Worm (Caenorhabditis elegans) whole organism, L4 larva: ENCODE results near the gene mogs-1.
"Not testable (repeated sequence)": the region's sequence is repeated elsewhere in the genome, so short reads cannot be mapped to it uniquely, and the experiment has no call there.

ENCODE experiments used
- F44E2.7 ChIP-seq: fragments of 200-800 bp; sonication (Bioruptor generic); IDR thresholded peaks from 2 replicates; pipeline ENCODE4 v2.1.2; 2022; ENCODE audit warnings: missing genetic modification characterization, missing compliant biosample characterization
- T26A8.4 ChIP-seq: fragments of 200-800 bp; sonication (Bioruptor generic); IDR thresholded peaks from 2 replicates; pipeline ENCODE4 v1.3.6; 2022; ENCODE audit warnings: missing genetic modification characterization, missing compliant biosample characterization
- Y105C5A.15 ChIP-seq: fragments of 200-800 bp; sonication (Bioruptor generic); IDR thresholded peaks from 2 replicates; pipeline ENCODE4 v1.3.6; 2022; ENCODE audit warnings: missing genetic modification characterization, missing compliant biosample characterization
- Y48G9A.11 ChIP-seq: fragments of 200-800 bp; sonication (Bioruptor generic); IDR thresholded peaks from 2 replicates; pipeline ENCODE4 v1.3.6; 2022; ENCODE audit warnings: missing genetic modification reagents, missing genetic modification characterization, missing compliant biosample characterization
- arid-1 ChIP-seq: fragments of 200-800 bp; sonication (Bioruptor generic); conservative IDR thresholded peaks from 2 replicates; pipeline ENCODE4 v1.3.6; 2022; ENCODE audit warnings: missing genetic modification reagents, missing genetic modification characterization, missing compliant biosample characterization
- ceh-20 ChIP-seq: fragments of 200-800 bp; sonication (Bioruptor generic); IDR thresholded peaks from 2 replicates; pipeline ENCODE4 v1.3.6; 2022; ENCODE audit warnings: missing genetic modification reagents, missing genetic modification characterization, missing compliant biosample characterization
- ceh-62 ChIP-seq: sonication (generic microtip); optimal IDR thresholded peaks from 2 replicates; lab custom pipeline; 2017; ENCODE audit warnings: missing biosample characterization, missing genetic modification characterization
- ces-1 ChIP-seq: fragments of 150-350 bp; sonication (generic microtip); optimal IDR thresholded peaks from 4 replicates; lab custom pipeline; 2014; ENCODE audit warnings: missing biosample characterization, missing genetic modification reagents, missing genetic modification characterization
- daf-16 ChIP-seq, 3 experiments: sonication (generic microtip); optimal IDR thresholded peaks; 2 replicates each; lab custom pipeline; 2016 to 2017; ENCODE audit warnings: missing genetic modification characterization in 3 of 3, missing genetic modification reagents in 3 of 3, mild to moderate bottlenecking in 2 of 3, missing compliant biosample characterization in 2 of 3, missing biosample characterization in 1 of 3, moderate library complexity in 1 of 3
- dmd-8 ChIP-seq: fragments of 200-800 bp; sonication (Bioruptor generic); IDR thresholded peaks from 2 replicates; pipeline ENCODE4 v1.3.6; 2022; ENCODE audit warnings: missing genetic modification characterization, missing compliant biosample characterization
- duxl-1 ChIP-seq: sonication (generic microtip); optimal IDR thresholded peaks from 2 replicates; lab custom pipeline; 2016; ENCODE audit warnings: mild to moderate bottlenecking, missing genetic modification characterization, moderate library complexity, missing compliant biosample characterization; ENCODE audit not compliant: poor library complexity
- fos-1 ChIP-seq: fragments of 150-350 bp; optimal IDR thresholded peaks from 2 replicates; lab custom pipeline; 2014; ENCODE audit warnings: missing biosample characterization, missing genetic modification characterization
- hif-1 ChIP-seq, 2 experiments: sonication (generic microtip); optimal IDR thresholded peaks; 2 replicates each; lab custom pipeline; 2016 to 2017; ENCODE audit warnings: missing compliant biosample characterization in 2 of 2, missing genetic modification characterization in 2 of 2, missing genetic modification reagents in 2 of 2, missing genotype in 2 of 2, mild to moderate bottlenecking in 1 of 2
- hmg-1.1 ChIP-seq: fragments of 200-800 bp; sonication (Bioruptor generic); IDR thresholded peaks from 2 replicates; pipeline ENCODE4 v1.3.6; 2022; ENCODE audit warnings: missing genetic modification reagents, missing genetic modification characterization, missing compliant biosample characterization
- jun-1 ChIP-seq: fragments of 150-350 bp; optimal IDR thresholded peaks from 2 replicates; lab custom pipeline; 2014; ENCODE audit warnings: missing biosample characterization, missing genetic modification reagents, missing genetic modification characterization
- lin-15B ChIP-seq: fragments of 150-350 bp; sonication (generic microtip); optimal IDR thresholded peaks from 3 replicates; lab custom pipeline; 2014; ENCODE audit warnings: missing biosample characterization, missing genetic modification characterization
- lin-38 ChIP-seq: fragments of 200-800 bp; sonication (Bioruptor generic); IDR thresholded peaks from 2 replicates; pipeline ENCODE4 v1.3.6; 2022; ENCODE audit warnings: missing genetic modification reagents, missing genetic modification characterization, missing compliant biosample characterization
- lsy-2 ChIP-seq, 2 experiments: fragments of 150-350 bp in 1 of 2; sonication (generic microtip) in 1 of 2; optimal IDR thresholded peaks; 2 replicates each; lab custom pipeline; 2014 to 2017; ENCODE audit warnings: missing biosample characterization in 2 of 2, missing genetic modification characterization in 2 of 2
- madf-5 ChIP-seq, 2 experiments: fragments of 200-800 bp; sonication (Bioruptor generic); IDR thresholded peaks; 2 replicates each; pipeline ENCODE4 v1.3.6; 2022; ENCODE audit warnings: missing compliant biosample characterization in 2 of 2, missing genetic modification characterization in 2 of 2
- madf-9 ChIP-seq: fragments of 200-800 bp; sonication (Bioruptor generic); conservative IDR thresholded peaks from 2 replicates; pipeline ENCODE4 v1.3.6; 2022; ENCODE audit warnings: missing genetic modification reagents, missing genetic modification characterization, missing compliant biosample characterization
- mdl-1 ChIP-seq, 2 experiments: fragments of 150-350 bp in 1 of 2; sonication (generic microtip) in 1 of 2; optimal IDR thresholded peaks; 2 replicates each; lab custom pipeline; 2014 to 2017; ENCODE audit warnings: missing biosample characterization in 2 of 2, missing genetic modification characterization in 2 of 2
- nhr-10 ChIP-seq: fragments of 150-350 bp; optimal IDR thresholded peaks from 2 replicates; lab custom pipeline; 2014; ENCODE audit warnings: missing biosample characterization, missing genetic modification characterization
- nhr-102 ChIP-seq: sonication (generic microtip); optimal IDR thresholded peaks from 2 replicates; lab custom pipeline; 2016; ENCODE audit warnings: mild to moderate bottlenecking, missing genetic modification characterization, moderate library complexity, missing compliant biosample characterization
- nhr-237 ChIP-seq: sonication (generic microtip); optimal IDR thresholded peaks from 2 replicates; lab custom pipeline; 2017; ENCODE audit warnings: missing biosample characterization, missing genetic modification characterization
- nhr-28 ChIP-seq: fragments of 150-350 bp; optimal IDR thresholded peaks from 2 replicates; lab custom pipeline; 2014; ENCODE audit warnings: missing biosample characterization, missing genetic modification characterization
- nhr-48 ChIP-seq: sonication (generic microtip); optimal IDR thresholded peaks from 2 replicates; lab custom pipeline; 2016; ENCODE audit warnings: mild to moderate bottlenecking, missing genetic modification characterization, missing compliant biosample characterization
- nhr-6 ChIP-seq: fragments of 150-350 bp; optimal IDR thresholded peaks from 2 replicates; lab custom pipeline; 2014; ENCODE audit warnings: missing biosample characterization, missing genetic modification characterization
- pha-4 ChIP-seq, 2 experiments: fragments of 150-350 bp in 1 of 2; fragments of 200-800 bp in 1 of 2; sonication (Bioruptor generic) in 1 of 2; IDR thresholded peaks in 1 of 2; optimal IDR thresholded peaks in 1 of 2; 2 replicates each; pipeline versions ENCODE4 v1.3.6 to Lab custom; 2014 to 2022; ENCODE audit warnings: missing genetic modification characterization in 2 of 2, missing genetic modification reagents in 2 of 2, missing biosample characterization in 1 of 2, missing compliant biosample characterization in 1 of 2
- php-3 ChIP-seq: fragments of 200-800 bp; sonication (Bioruptor generic); IDR thresholded peaks from 2 replicates; pipeline ENCODE4 v1.3.6; 2022; ENCODE audit warnings: missing genetic modification reagents, missing genetic modification characterization, missing compliant biosample characterization
- rbr-2 ChIP-seq: sonication (generic microtip); optimal IDR thresholded peaks from 2 replicates; lab custom pipeline; 2016; ENCODE audit warnings: missing genotype, missing genetic modification characterization, missing compliant biosample characterization
- snpc-4 ChIP-seq: fragments of 150-350 bp; optimal IDR thresholded peaks from 2 replicates; lab custom pipeline; 2014; ENCODE audit warnings: missing biosample characterization, missing genetic modification characterization
- spr-1 ChIP-seq: sonication (generic microtip); optimal IDR thresholded peaks from 2 replicates; lab custom pipeline; 2016; ENCODE audit warnings: mild to moderate bottlenecking, missing genetic modification characterization, missing compliant biosample characterization
- zag-1 ChIP-seq: fragments of 150-350 bp; optimal IDR thresholded peaks from 2 replicates; lab custom pipeline; 2014; ENCODE audit warnings: missing biosample characterization, missing genetic modification characterization

The mogs-1 gene

ce11 chrIV:11004273-11004672 lies 17.5 kb downstream of the mogs-1 start, which contains the start of gene F13H10.1:
TSS of gene F13H10.1 (plus strand) at chrIV:11004573.
- TF ChIP-seq dmd-8 (GFP tag; lab: Robert Waterston, UW) (no peak), nhr-102 (tag; lab: Kevin White, UChicago) (no peak), fos-1 (tag; lab: Kevin White, UChicago) (no peak), lin-15B (tag; lab: Kevin White, UChicago) (no peak), nhr-28 (tag; lab: Kevin White, UChicago) (no peak)

DNA sequence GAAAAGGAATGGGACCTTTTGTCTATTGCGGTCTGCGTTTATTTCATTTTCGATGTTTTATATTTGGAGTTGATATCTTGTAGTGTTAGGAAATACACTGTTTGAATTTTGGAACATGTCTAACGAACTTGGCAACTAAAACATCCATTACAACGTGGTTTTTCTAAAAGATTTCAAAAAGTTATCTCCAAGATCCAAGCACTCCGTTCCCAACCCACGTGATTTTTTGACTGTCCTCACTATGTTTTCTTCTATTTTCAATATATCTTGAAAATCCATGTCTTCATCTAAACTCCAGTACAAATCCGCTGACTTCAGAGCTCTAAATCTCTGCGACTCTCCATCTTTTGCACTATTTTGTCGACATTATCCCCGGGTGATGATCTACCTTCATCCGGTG lies 20.1 kb downstream of the mogs-1 start, which contains the start of gene F13H10.9:
Gene F13H10.9 (plus strand): TSS at position 301 of the 400 bp plus-strand sequence.
- no peak for TF ChIP-seq mdl-1 (tag; optimal IDR thresholded peaks at IDR 0.05; lab: Kevin White, UChicago)
- no peak for TF ChIP-seq jun-1 (tag; lab: Kevin White, UChicago)
- TF ChIP-seq lin-38 (GFP tag; lab: Robert Waterston, UW) = no peak
- no peak for TF ChIP-seq ceh-20 (GFP tag; lab: Robert Waterston, UW)
- no peak for TF ChIP-seq rbr-2 (tag; lab: Kevin White, UChicago)
- TF ChIP-seq ces-1 (GFP tag; lab: Kevin White, UChicago) = no peak
- no peak for TF ChIP-seq nhr-237
- TF ChIP-seq zag-1 (tag; lab: Kevin White, UChicago) = no peak
- no peak for TF ChIP-seq nhr-10
- no peak for TF ChIP-seq F44E2.7 (GFP tag; lab: Robert Waterston, UW)
- no peak for TF ChIP-seq fos-1 (tag; lab: Kevin White, UChicago)
- TF ChIP-seq madf-5 (GFP tag; IDR thresholded peaks at IDR 0.05; lab: Robert Waterston, UW) = no peak
- no peak for TF ChIP-seq lsy-2 (tag; optimal IDR thresholded peaks at IDR 0.05; lab: Kevin White, UChicago)
- TF ChIP-seq T26A8.4 = no peak
- TF ChIP-seq nhr-102 (tag; lab: Kevin White, UChicago) = no peak
- no peak for TF ChIP-seq daf-16 (GFP tag; optimal IDR thresholded peaks at IDR 0.05; lab: Kevin White, UChicago)
- no peak for TF ChIP-seq daf-16 (tag; optimal IDR thresholded peaks at IDR 0.05; lab: Kevin White, UChicago)
- TF ChIP-seq ceh-62 (tag; lab: Kevin White, UChicago) = no peak
- no peak for TF ChIP-seq hmg-1.1
- TF ChIP-seq, all 104 proteins: peak for 0

DNA sequence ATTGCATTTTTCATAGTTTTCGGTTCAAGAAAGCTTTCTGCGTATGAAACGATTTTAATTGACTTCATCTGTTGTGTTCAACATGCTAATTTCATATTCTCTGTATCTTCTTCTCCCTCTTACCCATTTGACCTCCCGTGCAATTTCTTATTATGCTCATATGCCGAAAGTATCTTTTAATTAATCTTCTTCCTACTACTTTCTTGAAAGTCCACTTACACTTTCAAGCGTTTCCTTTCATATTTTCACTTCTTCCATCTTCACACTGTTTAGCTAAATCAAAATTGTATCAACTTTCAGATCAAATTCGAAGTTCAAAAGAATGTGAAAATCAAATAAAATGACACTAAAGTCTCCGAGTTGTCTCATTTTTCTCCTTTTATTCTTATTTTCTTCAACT lies 31.0 kb downstream of the mogs-1 start, which contains the start of gene F13H10.5:
Gene F13H10.5 (plus strand): TSS at position 301 of the 400 bp plus-strand sequence.
- TF ChIP-seq lin-38 (GFP tag; lab: Robert Waterston, UW) (no peak), madf-5 (GFP tag; IDR thresholded peaks at IDR 0.05; lab: Robert Waterston, UW) (no peak), nhr-48 (tag; lab: Kevin White, UChicago) (no peak), duxl-1 (tag; lab: Kevin White, UChicago) (no peak), snpc-4 (tag; lab: Kevin White, UChicago) (no peak), arid-1 (GFP tag; lab: Robert Waterston, UW) (no peak), mdl-1 (tag; optimal IDR thresholded peaks at IDR 0.05; lab: Kevin White, UChicago) (no peak), Y105C5A.15 (GFP tag; lab: Robert Waterston, UW) (no peak), ces-1 (GFP tag; lab: Kevin White, UChicago) (no peak), pha-4 (GFP tag; IDR thresholded peaks at IDR 0.05; lab: Robert Waterston, UW) (no peak), pha-4 (tag; optimal IDR thresholded peaks at IDR 0.05; lab: Kevin White, UChicago) (no peak), Y48G9A.11 (GFP tag; lab: Robert Waterston, UW) (no peak), madf-9 (GFP tag; lab: Robert Waterston, UW) (no peak), hif-1 (tag; optimal IDR thresholded peaks at IDR 0.05; lab: Kevin White, UChicago) (no peak), spr-1 (no peak)
- TF ChIP-seq, all 104 proteins: peak for 0

ce11 chrIV:10987342-10987945 lies 34.3 kb downstream of the mogs-1 start, which contains the start of gene Y43E12A.3:
TSS of gene Y43E12A.3 (plus strand) at chrIV:10987895.
- TF ChIP-seq php-3 (GFP tag; lab: Robert Waterston, UW); Y48G9A.11 (GFP tag; lab: Robert Waterston, UW); nhr-6 (tag; lab: Kevin White, UChicago): not testable (repeated sequence)
